Worm (Caenorhabditis elegans) whole organism, L2 larva: ENCODE measurements around the gene W02D7.11.

Source experiments
- R02D3.7 ChIP-seq: fragments of 150-350 bp; optimal IDR thresholded peaks from 2 replicates; lab custom pipeline; 2014; ENCODE audit warnings: missing biosample characterization, missing genetic modification characterization
- aly-2 ChIP-seq: fragments of 150-350 bp; optimal IDR thresholded peaks from 2 replicates; lab custom pipeline; 2014; ENCODE audit warnings: missing biosample characterization, missing genetic modification characterization
- blmp-1 ChIP-seq: sonication (generic microtip); optimal IDR thresholded peaks from 2 replicates; lab custom pipeline; 2017; ENCODE audit warnings: missing genetic modification characterization, mild to moderate bottlenecking, missing compliant biosample characterization, antibody characterized with exemption, moderate library complexity; ENCODE audit not compliant: insufficient read depth
- ceh-16 ChIP-seq: fragments of 150-350 bp; optimal IDR thresholded peaks from 2 replicates; lab custom pipeline; 2014; ENCODE audit warnings: missing biosample characterization, missing genetic modification characterization
- gmeb-1 ChIP-seq: fragments of 150-350 bp; optimal IDR thresholded peaks from 2 replicates; lab custom pipeline; 2014; ENCODE audit warnings: missing biosample characterization, missing genetic modification characterization
- lin-13 ChIP-seq: fragments of 150-350 bp; optimal IDR thresholded peaks from 2 replicates; lab custom pipeline; 2014; ENCODE audit warnings: missing biosample characterization, missing genetic modification reagents, missing genetic modification characterization
- lsy-2 ChIP-seq, 2 experiments: fragments of 150-350 bp in 1 of 2; sonication (generic microtip) in 1 of 2; optimal IDR thresholded peaks; 2 replicates each; lab custom pipeline; 2014 to 2017; ENCODE audit warnings: missing biosample characterization in 2 of 2, missing genetic modification characterization in 2 of 2
- mab-5 ChIP-seq: fragments of 150-350 bp; optimal IDR thresholded peaks from 2 replicates; lab custom pipeline; 2014; ENCODE audit warnings: missing biosample characterization, missing genetic modification characterization
- mdl-1 ChIP-seq, 2 experiments: fragments of 150-350 bp in 1 of 2; sonication (generic microtip) in 1 of 2; optimal IDR thresholded peaks; 2 replicates each; lab custom pipeline; 2017; ENCODE audit warnings: missing biosample characterization in 2 of 2, missing genetic modification characterization in 2 of 2
- nhr-129 ChIP-seq: fragments of 150-350 bp; optimal IDR thresholded peaks from 2 replicates; lab custom pipeline; 2014; ENCODE audit warnings: missing biosample characterization, missing genetic modification characterization
- nhr-6 ChIP-seq: fragments of 150-350 bp; optimal IDR thresholded peaks from 2 replicates; lab custom pipeline; 2014; ENCODE audit warnings: missing biosample characterization, missing genetic modification characterization
- sem-4 ChIP-seq: fragments of 150-350 bp; optimal IDR thresholded peaks from 2 replicates; lab custom pipeline; 2014; ENCODE audit warnings: missing biosample characterization, missing genetic modification reagents, missing genetic modification characterization
- unc-62 ChIP-seq: fragments of 150-350 bp; optimal IDR thresholded peaks from 2 replicates; lab custom pipeline; 2014; ENCODE audit warnings: missing biosample characterization, missing genetic modification reagents, missing genetic modification characterization
- ztf-11 ChIP-seq: sonication (generic microtip); optimal IDR thresholded peaks from 2 replicates; lab custom pipeline; 2017; ENCODE audit warnings: missing biosample characterization, missing genetic modification characterization

DNA sequence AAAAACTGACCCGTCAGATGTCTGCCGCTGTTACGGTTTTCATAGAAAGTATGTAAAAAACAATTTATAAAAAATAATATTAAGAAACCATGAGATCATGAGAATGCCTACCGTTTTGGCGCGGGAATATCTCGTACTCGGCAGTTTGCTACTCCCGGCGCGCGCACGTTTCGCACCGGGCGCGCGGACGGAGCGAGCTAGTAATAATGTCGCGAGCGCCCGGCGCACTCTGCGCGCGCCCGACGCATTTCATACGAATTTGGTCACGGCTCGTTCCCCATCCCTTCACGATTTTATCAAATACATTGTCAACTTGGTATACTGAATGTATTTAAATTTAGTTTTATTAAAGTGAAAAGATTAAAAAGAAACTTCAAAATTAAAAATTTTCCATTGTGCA is 21.6 kb upstream of the W02D7.11 start:
- no peak for TF ChIP-seq ceh-16 (tag; lab: Kevin White, UChicago)
- no peak for TF ChIP-seq nhr-6 (tag; lab: Kevin White, UChicago)
- TF ChIP-seq aly-2 (tag; lab: Kevin White, UChicago): no peak
- no peak for TF ChIP-seq R02D3.7
- no peak for TF ChIP-seq mdl-1 (tag; optimal IDR thresholded peaks at IDR 0.05; lab: Kevin White, UChicago)
- TF ChIP-seq lin-13 (GFP tag; lab: Kevin White, UChicago): no peak
- TF ChIP-seq gmeb-1 (tag; lab: Kevin White, UChicago): no peak
- TF ChIP-seq nhr-129: no peak
- TF ChIP-seq ztf-11 (tag; lab: Kevin White, UChicago): no peak
- TF ChIP-seq unc-62 (GFP tag; lab: Kevin White, UChicago): no peak
- no peak for TF ChIP-seq sem-4 (tag; lab: Kevin White, UChicago)
- TF ChIP-seq blmp-1 (tag; lab: Kevin White, UChicago): no peak
- no peak for TF ChIP-seq mab-5 (tag; lab: Kevin White, UChicago)
- TF ChIP-seq lsy-2 (tag; optimal IDR thresholded peaks at IDR 0.05; lab: Kevin White, UChicago): no peak
